Fruit fly (Drosophila melanogaster) whole organism, prepupa: ENCODE results near the gene CG31381.

Experiments
- CG10631 ChIP-seq: fragments of 200-800 bp; sonication (Bioruptor generic); optimal IDR thresholded peaks from 2 replicates; lab custom pipeline; 2016; ENCODE audit warnings: missing biosample characterization, missing genetic modification characterization
- CG1621 ChIP-seq: fragments of 200-800 bp; sonication (Bioruptor generic); optimal IDR thresholded peaks from 3 replicates; lab custom pipeline; 2018; ENCODE audit warnings: missing biosample characterization, mild to moderate bottlenecking, missing genetic modification characterization
- CG16779 ChIP-seq: fragments of 200-800 bp; sonication (Bioruptor generic); optimal IDR thresholded peaks from 3 replicates; lab custom pipeline; 2017; ENCODE audit warnings: missing biosample characterization, mild to moderate bottlenecking, missing genetic modification characterization
- CG6276 ChIP-seq: fragments of 200-800 bp; sonication (Bioruptor generic); optimal IDR thresholded peaks from 2 replicates; lab custom pipeline; 2017; ENCODE audit warnings: missing biosample characterization, mild to moderate bottlenecking, missing genetic modification characterization
- CG8632 ChIP-seq: fragments of 200-800 bp; sonication (Bioruptor generic); optimal IDR thresholded peaks from 3 replicates; lab custom pipeline; 2016; ENCODE audit warnings: missing biosample characterization, missing genetic modification characterization
- Gug ChIP-seq: fragments of 200-800 bp; sonication (Bioruptor generic); IDR thresholded peaks from 2 replicates; pipeline ENCODE4 v1.3.6; 2022; ENCODE audit warnings: missing biosample characterization, missing genetic modification characterization
- Hr39 ChIP-seq: fragments of 200-800 bp; sonication (Bioruptor generic); optimal IDR thresholded peaks from 2 replicates; lab custom pipeline; 2016; ENCODE audit warnings: missing biosample characterization, missing genetic modification characterization
- Lpt ChIP-seq: fragments of 200-800 bp; sonication (Bioruptor generic); optimal IDR thresholded peaks from 3 replicates; lab custom pipeline; 2016; ENCODE audit warnings: missing biosample characterization, missing genetic modification characterization
- OdsH ChIP-seq: fragments of 200-800 bp; sonication (Bioruptor generic); optimal IDR thresholded peaks from 3 replicates; lab custom pipeline; 2016; ENCODE audit warnings: missing biosample characterization, missing genetic modification characterization
- Sox102F ChIP-seq: fragments of 200-800 bp; sonication (Bioruptor generic); optimal IDR thresholded peaks from 2 replicates; lab custom pipeline; 2016; ENCODE audit warnings: missing biosample characterization, mild to moderate bottlenecking, missing genetic modification characterization
- Sox15 ChIP-seq: fragments of 200-800 bp; sonication (Bioruptor generic); optimal IDR thresholded peaks from 3 replicates; lab custom pipeline; 2016; ENCODE audit warnings: missing biosample characterization, missing genetic modification characterization
- salr ChIP-seq, 2 experiments: fragments of 200-800 bp; sonication (Bioruptor generic); optimal IDR thresholded peaks; 3 replicates each; lab custom pipeline; 2016 to 2018; ENCODE audit warnings: missing biosample characterization in 2 of 2, missing genetic modification characterization in 2 of 2, mild to moderate bottlenecking in 1 of 2

DNA sequence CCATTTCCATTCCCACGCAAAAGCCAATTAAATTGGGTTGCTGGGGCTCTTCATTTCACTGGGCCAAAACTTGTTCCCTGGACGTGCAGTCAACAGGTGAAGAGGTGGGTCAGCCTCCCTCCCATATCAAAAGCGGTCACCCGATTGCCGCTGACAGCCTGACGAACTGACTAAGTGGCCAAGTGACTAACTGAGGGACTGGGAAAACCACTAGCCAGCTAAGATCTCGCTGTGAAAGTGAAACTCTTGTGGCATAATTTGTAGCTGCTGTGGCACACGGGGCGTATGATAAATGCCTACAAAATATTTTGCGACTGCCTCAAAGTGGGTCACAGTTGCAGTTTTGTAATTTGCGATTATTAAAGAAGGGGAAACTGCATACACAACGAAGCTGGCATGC, 11.6 kb downstream of the CG31381 start:
- no peak for TF ChIP-seq CG10631 (GFP tag; lab: Kevin White, UChicago)
- no peak for TF ChIP-seq CG8632 (GFP tag; lab: Kevin White, UChicago)
- no peak for TF ChIP-seq Gug
- TF ChIP-seq CG6276 (GFP tag; lab: Kevin White, UChicago), result no peak
- TF ChIP-seq OdsH, result no peak
- TF ChIP-seq Sox102F (GFP tag; lab: Kevin White, UChicago), result no peak
- no peak for TF ChIP-seq CG16779 (tag; lab: Kevin White, UChicago)
- no peak for TF ChIP-seq salr (GFP tag; optimal IDR thresholded peaks at IDR 0.05; lab: Kevin White, UChicago)
- TF ChIP-seq Hr39, result no peak
- no peak for TF ChIP-seq Sox15
- TF ChIP-seq Lpt (GFP tag; lab: Kevin White, UChicago), result no peak
- no peak for TF ChIP-seq CG1621 (tag; lab: Kevin White, UChicago)
